Worm (Caenorhabditis elegans) whole organism, L2 larva: ENCODE results near the gene smg-7.

Source experiments
- elt-1 ChIP-seq: fragments of 150-350 bp; optimal IDR thresholded peaks from 2 replicates; lab custom pipeline; 2014; ENCODE audit warnings: missing biosample characterization, missing genetic modification characterization
- nhr-11 ChIP-seq: fragments of 150-350 bp; optimal IDR thresholded peaks from 2 replicates; lab custom pipeline; 2014; ENCODE audit warnings: missing biosample characterization, missing genetic modification characterization
- nhr-77 ChIP-seq: fragments of 150-350 bp; optimal IDR thresholded peaks from 2 replicates; lab custom pipeline; 2014; ENCODE audit warnings: missing biosample characterization, missing genetic modification characterization
- peb-1 ChIP-seq: fragments of 150-350 bp; optimal IDR thresholded peaks from 2 replicates; lab custom pipeline; 2014; ENCODE audit warnings: missing biosample characterization, missing genetic modification characterization
- sem-4 ChIP-seq: fragments of 150-350 bp; optimal IDR thresholded peaks from 2 replicates; lab custom pipeline; 2014; ENCODE audit warnings: missing biosample characterization, missing genetic modification reagents, missing genetic modification characterization
- snpc-4 ChIP-seq: fragments of 150-350 bp; optimal IDR thresholded peaks from 2 replicates; lab custom pipeline; 2014; ENCODE audit warnings: missing biosample characterization, missing genetic modification characterization
- unc-55 ChIP-seq: fragments of 150-350 bp; sonication (generic microtip); optimal IDR thresholded peaks from 3 replicates; lab custom pipeline; 2014; ENCODE audit warnings: missing biosample characterization, missing genetic modification reagents, missing genetic modification characterization
- unc-62 ChIP-seq: fragments of 150-350 bp; optimal IDR thresholded peaks from 2 replicates; lab custom pipeline; 2014; ENCODE audit warnings: missing biosample characterization, missing genetic modification reagents, missing genetic modification characterization
- zag-1 ChIP-seq: fragments of 150-350 bp; optimal IDR thresholded peaks from 2 replicates; lab custom pipeline; 2014; ENCODE audit warnings: missing biosample characterization, missing genetic modification characterization

- TF ChIP-seq zag-1 (no peak), nhr-77 (tag; lab: Kevin White, UChicago) (no peak), sem-4 (tag; lab: Kevin White, UChicago) (no peak), unc-62 (GFP tag; lab: Kevin White, UChicago) (no peak), peb-1 (tag; lab: Kevin White, UChicago) (no peak), unc-55 (GFP tag; lab: Kevin White, UChicago) (no peak), snpc-4 (no peak), nhr-11 (no peak), elt-1 (tag; lab: Kevin White, UChicago) (no peak)
Observed at ce11 chrIV:6757011-6757410, 14.8 kb upstream of the smg-7 start, which contains the start of gene usp-4.
